Worm (Caenorhabditis elegans) whole organism, midembryonic: ENCODE data around the gene F19G12.8.

Experiments
- T22C8.4 ChIP-seq: fragments of 200-800 bp; sonication (Bioruptor generic); IDR thresholded peaks from 2 replicates; pipeline ENCODE4 v1.3.6; 2022; ENCODE audit warnings: missing genetic modification characterization, missing compliant biosample characterization
- cog-1 ChIP-seq: sonication (generic microtip); optimal IDR thresholded peaks from 2 replicates; lab custom pipeline; 2016; ENCODE audit warnings: missing genetic modification characterization, missing compliant biosample characterization
- flt-1 ChIP-seq: fragments of 200-800 bp; sonication (Bioruptor generic); IDR thresholded peaks from 2 replicates; pipeline ENCODE4 v1.3.6; 2022; ENCODE audit warnings: missing genetic modification characterization, missing compliant biosample characterization
- klf-2 ChIP-seq: fragments of 200-800 bp; sonication (Bioruptor generic); conservative IDR thresholded peaks from 2 replicates; pipeline ENCODE4 v1.3.6; 2022; ENCODE audit warnings: missing genetic modification reagents, missing genetic modification characterization, missing compliant biosample characterization
- med-1 ChIP-seq: sonication (generic microtip); optimal IDR thresholded peaks from 2 replicates; lab custom pipeline; 2017; ENCODE audit warnings: missing genetic modification characterization, mild to moderate bottlenecking, missing compliant biosample characterization, antibody characterized with exemption, missing genetic modification reagents; ENCODE audit not compliant: insufficient read depth
- ref-1 ChIP-seq: fragments of 200-800 bp; sonication (Bioruptor generic); conservative IDR thresholded peaks from 2 replicates; pipeline ENCODE4 v1.3.6; 2022; ENCODE audit warnings: missing genetic modification reagents, missing genetic modification characterization, missing compliant biosample characterization
- tab-1 ChIP-seq: fragments of 200-800 bp; sonication (Bioruptor generic); IDR thresholded peaks from 2 replicates; pipeline ENCODE4 v1.3.6; 2022; ENCODE audit warnings: missing genetic modification characterization, missing compliant biosample characterization
- ztf-23 ChIP-seq: fragments of 200-800 bp; sonication (Bioruptor generic); IDR thresholded peaks from 2 replicates; pipeline ENCODE4 v1.3.6; 2022; ENCODE audit warnings: missing genetic modification reagents, missing genetic modification characterization, missing compliant biosample characterization
- ztf-29 ChIP-seq: fragments of 200-800 bp; sonication (Bioruptor generic); IDR thresholded peaks from 2 replicates; pipeline ENCODE4 v1.3.6; 2022; ENCODE audit warnings: missing genetic modification reagents, missing genetic modification characterization, missing compliant biosample characterization

The F19G12.8 gene

ce11 chrX:1438925-1439324 is 21.8 kb downstream of the F19G12.8 start:
- no peak for TF ChIP-seq med-1
- TF ChIP-seq T22C8.4 (GFP tag; lab: Robert Waterston, UW) = no peak
- TF ChIP-seq klf-2 (GFP tag; lab: Robert Waterston, UW) = no peak

ce11 chrX:1440161-1440560 is 23.0 kb downstream of the F19G12.8 start, which contains the start of gene sedl-1:
TSS of gene sedl-1 (minus strand) at chrX:1440261.
- TF ChIP-seq ref-1 (GFP tag; lab: Robert Waterston, UW) (no peak), ztf-23 (no peak), cog-1 (tag; lab: Kevin White, UChicago) (no peak), ztf-29 (GFP tag; lab: Robert Waterston, UW) (no peak)

ce11 chrX:1441602-1442183 is 24.6 kb downstream of the F19G12.8 start:
- TF ChIP-seq ztf-29 (GFP tag; lab: Robert Waterston, UW) (no peak), med-1 (peak; percentile 0)

ce11 chrX:1443556-1444243 is 26.6 kb downstream of the F19G12.8 start:
- TF ChIP-seq ztf-23 = 0 out of 2 replicates have a peak, but pooled peaks have one; percentile 4
- no peak for TF ChIP-seq med-1

ce11 chrX:1445696-1446095 is 28.6 kb downstream of the F19G12.8 start:
- TF ChIP-seq tab-1 (GFP tag; lab: Robert Waterston, UW) = no peak
- no peak for TF ChIP-seq flt-1 (GFP tag; lab: Robert Waterston, UW)
- TF ChIP-seq cog-1 (tag; lab: Kevin White, UChicago) = no peak
- no peak for TF ChIP-seq ref-1 (GFP tag; lab: Robert Waterston, UW)
- no peak for TF ChIP-seq ztf-29 (GFP tag; lab: Robert Waterston, UW)
- TF ChIP-seq klf-2 (GFP tag; lab: Robert Waterston, UW) = no peak
- TF ChIP-seq T22C8.4 (GFP tag; lab: Robert Waterston, UW) = no peak
- TF ChIP-seq ztf-23 = no peak
- no peak for TF ChIP-seq med-1

- peak; percentile 85 for TF ChIP-seq T22C8.4 (GFP tag; lab: Robert Waterston, UW)
- no peak; the same call in 1 of the 2 replicates for TF ChIP-seq ztf-29 (GFP tag; lab: Robert Waterston, UW)
- peak; percentile 86 for TF ChIP-seq cog-1 (tag; lab: Kevin White, UChicago)
- TF ChIP-seq med-1 = no peak
- TF ChIP-seq ref-1 (GFP tag; lab: Robert Waterston, UW) = no peak
- no peak for TF ChIP-seq tab-1 (GFP tag; lab: Robert Waterston, UW)
Observed at ce11 chrX:1446593-1447141, 29.5 kb downstream of the F19G12.8 start, which contains the start of gene zfp-3. TSS of gene zfp-3 (minus strand) at chrX:1446643.

- TF ChIP-seq cog-1 (tag; lab: Kevin White, UChicago) (no peak), T22C8.4 (GFP tag; lab: Robert Waterston, UW) (0 out of 2 replicates have a peak, but pooled peaks have one; percentile 21), ztf-29 (GFP tag; lab: Robert Waterston, UW) (no peak)
Observed at ce11 chrX:1450352-1450818, 33.3 kb downstream of the F19G12.8 start, which contains the start of gene W05H7.1. TSS of gene W05H7.1 (plus strand) at chrX:1450768.

ce11 chrX:1451240-1451639 is 34.1 kb downstream of the F19G12.8 start:
- TF ChIP-seq T22C8.4 (GFP tag; lab: Robert Waterston, UW) = no peak
- 0 out of 2 replicates have a peak, but pooled peaks have one; percentile 23 for TF ChIP-seq tab-1 (GFP tag; lab: Robert Waterston, UW)

- TF ChIP-seq ztf-23 = no peak
- TF ChIP-seq tab-1 (GFP tag; lab: Robert Waterston, UW) = no peak
- TF ChIP-seq med-1 = no peak
- no peak for TF ChIP-seq ref-1 (GFP tag; lab: Robert Waterston, UW)
- no peak for TF ChIP-seq klf-2 (GFP tag; lab: Robert Waterston, UW)
- TF ChIP-seq ztf-29 (GFP tag; lab: Robert Waterston, UW) = no peak
- TF ChIP-seq T22C8.4 (GFP tag; lab: Robert Waterston, UW) = no peak
- no peak for TF ChIP-seq flt-1 (GFP tag; lab: Robert Waterston, UW)
- TF ChIP-seq cog-1 (tag; lab: Kevin White, UChicago) = no peak
Observed at ce11 chrX:1451816-1452602, 34.9 kb downstream of the F19G12.8 start.

- TF ChIP-seq cog-1 (tag; lab: Kevin White, UChicago) (no peak), ztf-29 (GFP tag; lab: Robert Waterston, UW) (no peak), klf-2 (GFP tag; lab: Robert Waterston, UW) (no peak), flt-1 (GFP tag; lab: Robert Waterston, UW) (no peak), ztf-23 (no peak), tab-1 (GFP tag; lab: Robert Waterston, UW) (no peak), T22C8.4 (GFP tag; lab: Robert Waterston, UW) (no peak), med-1 (no peak), ref-1 (GFP tag; lab: Robert Waterston, UW) (no peak)
Observed at ce11 chrX:1453770-1454169, 36.6 kb downstream of the F19G12.8 start, which contains the start of gene cebp-1. TSS of gene cebp-1 (minus strand) at chrX:1453868.
